Worm (Caenorhabditis elegans): ENCODE data around the gene nhr-178.

ce11 chrV:1629329-1629728 lies 21.6 kb upstream of the nhr-178 start, which contains the start of gene nhr-238:
- no peak for TF ChIP-seq aly-2 (tag; optimal IDR thresholded peaks at IDR 0.05)
- no peak for TF ChIP-seq ama-1 (optimal IDR thresholded peaks at IDR 0.05)

All from whole organism, L4 larva.